Worm (Caenorhabditis elegans) whole organism, L2 larva: ENCODE results near the gene clec-83.

Experiments
- aly-2 ChIP-seq: fragments of 150-350 bp; optimal IDR thresholded peaks from 2 replicates; lab custom pipeline; 2014; ENCODE audit warnings: missing biosample characterization, missing genetic modification characterization
- ama-1 ChIP-seq: fragments of 150-350 bp; optimal IDR thresholded peaks from 2 replicates; lab custom pipeline; 2018; ENCODE audit warnings: inconsistent platforms
- elt-3 ChIP-seq: sonication (generic microtip); optimal IDR thresholded peaks from 2 replicates; lab custom pipeline; 2017; ENCODE audit warnings: missing biosample characterization, missing genetic modification characterization
- fos-1 ChIP-seq: fragments of 150-350 bp; optimal IDR thresholded peaks from 2 replicates; lab custom pipeline; 2014; ENCODE audit warnings: missing biosample characterization, missing genetic modification characterization
- lin-39 ChIP-seq: fragments of 150-350 bp; optimal IDR thresholded peaks from 2 replicates; lab custom pipeline; 2014; ENCODE audit warnings: missing biosample characterization, missing genetic modification reagents, missing genetic modification characterization
- mdl-1 ChIP-seq, 2 experiments: fragments of 150-350 bp in 1 of 2; sonication (generic microtip) in 1 of 2; optimal IDR thresholded peaks; 2 replicates each; lab custom pipeline; 2017; ENCODE audit warnings: missing biosample characterization in 2 of 2, missing genetic modification characterization in 2 of 2
- nhr-12 ChIP-seq: fragments of 150-350 bp; optimal IDR thresholded peaks from 2 replicates; lab custom pipeline; 2014; ENCODE audit warnings: missing biosample characterization, missing genetic modification characterization
- nhr-129 ChIP-seq: fragments of 150-350 bp; optimal IDR thresholded peaks from 2 replicates; lab custom pipeline; 2014; ENCODE audit warnings: missing biosample characterization, missing genetic modification characterization
- nhr-23 ChIP-seq: fragments of 150-350 bp; optimal IDR thresholded peaks from 2 replicates; lab custom pipeline; 2014; ENCODE audit warnings: missing biosample characterization, missing genetic modification reagents, missing genetic modification characterization
- nhr-77 ChIP-seq: fragments of 150-350 bp; optimal IDR thresholded peaks from 2 replicates; lab custom pipeline; 2014; ENCODE audit warnings: missing biosample characterization, missing genetic modification characterization
- sem-4 ChIP-seq: fragments of 150-350 bp; optimal IDR thresholded peaks from 2 replicates; lab custom pipeline; 2014; ENCODE audit warnings: missing biosample characterization, missing genetic modification reagents, missing genetic modification characterization
- unc-55 ChIP-seq: fragments of 150-350 bp; sonication (generic microtip); optimal IDR thresholded peaks from 3 replicates; lab custom pipeline; 2014; ENCODE audit warnings: missing biosample characterization, missing genetic modification reagents, missing genetic modification characterization
- unc-62 ChIP-seq: fragments of 150-350 bp; optimal IDR thresholded peaks from 2 replicates; lab custom pipeline; 2014; ENCODE audit warnings: missing biosample characterization, missing genetic modification reagents, missing genetic modification characterization

DNA sequence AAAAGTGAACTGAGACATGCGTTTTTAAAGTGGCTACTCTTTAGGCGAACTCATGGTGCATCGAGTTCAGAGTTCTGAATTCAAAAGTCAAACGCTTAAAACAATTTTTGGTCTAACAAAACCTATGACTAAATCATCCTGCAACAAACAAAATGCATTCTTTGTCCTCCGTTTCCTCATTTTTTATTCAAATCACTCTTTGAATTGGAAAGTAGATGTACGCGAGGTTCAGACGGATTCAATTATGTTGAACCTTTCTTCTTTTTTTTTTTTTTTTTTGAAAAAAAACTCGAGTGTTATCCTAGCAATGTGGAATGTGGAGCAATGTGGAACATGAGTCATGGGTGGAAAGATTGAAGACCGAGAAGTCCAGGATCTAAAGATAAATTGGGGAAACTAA, 17.5 kb upstream of the clec-83 start:
- TF ChIP-seq lin-39 (tag; lab: Kevin White, UChicago) (no peak), ama-1 (lab: Kevin White, UChicago) (no peak), mdl-1 (tag; optimal IDR thresholded peaks at IDR 0.05; lab: Kevin White, UChicago) (no peak), fos-1 (tag; lab: Kevin White, UChicago) (no peak), nhr-129 (no peak), elt-3 (tag; lab: Kevin White, UChicago) (no peak), nhr-77 (no peak), nhr-12 (tag; lab: Kevin White, UChicago) (no peak), nhr-23 (no peak), sem-4 (tag; lab: Kevin White, UChicago) (no peak), unc-55 (no peak), unc-62 (GFP tag; lab: Kevin White, UChicago) (no peak), aly-2 (tag; lab: Kevin White, UChicago) (no peak)
